Worm (Caenorhabditis elegans) whole organism, L4/young adult: ENCODE data around the gene C16C10.2.

Experiments used
- W03F9.2 ChIP-seq: fragments of 150-350 bp; optimal IDR thresholded peaks from 2 replicates; lab custom pipeline; 2014; ENCODE audit warnings: missing biosample characterization, missing genetic modification characterization
- dao-5 ChIP-seq: sonication (generic microtip); optimal IDR thresholded peaks from 2 replicates; lab custom pipeline; 2016; ENCODE audit warnings: missing genotype, missing genetic modification characterization, moderate library complexity, missing compliant biosample characterization
- him-1 ChIP-seq: sonication (generic microtip); optimal IDR thresholded peaks from 2 replicates; lab custom pipeline; 2016; ENCODE audit warnings: missing genotype, missing genetic modification reagents, missing genetic modification characterization, missing compliant biosample characterization

- TF ChIP-seq dao-5 (tag; lab: Kevin White, UChicago) (no peak), him-1 (tag; lab: Kevin White, UChicago) (no peak), W03F9.2 (tag; lab: Kevin White, UChicago) (no peak)
These were observed 26.5 kb upstream of the C16C10.2 start for ce11 chrIII:4204964-4205363.
